Worm (Caenorhabditis elegans): ENCODE data around the gene cdh-4.
A peak's percentile ranks its signal among the peaks of the same experiment; 100 is the strongest.

DNA sequence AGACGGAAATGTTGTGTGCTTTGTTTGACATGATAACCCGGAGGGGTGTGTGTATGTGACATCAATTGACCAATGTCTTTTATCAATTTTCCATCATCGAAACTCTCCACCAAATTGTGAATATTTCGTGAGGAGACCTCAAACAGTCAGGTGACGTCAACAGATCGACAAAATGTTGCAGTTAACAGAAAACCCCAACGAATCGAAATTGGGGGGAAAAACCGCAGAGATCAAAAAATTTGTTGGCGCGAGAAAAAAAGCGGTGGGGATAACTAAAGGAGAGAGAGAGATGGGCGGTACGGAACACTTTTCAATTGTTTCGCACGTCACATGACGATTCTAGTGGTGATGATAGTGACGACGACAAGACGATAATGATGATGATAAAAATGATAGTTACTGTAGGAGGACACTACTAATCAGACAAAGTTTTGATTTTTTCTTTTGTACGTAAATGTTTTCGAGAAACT, 25.6 kb upstream of the cdh-4 start:
- TF ChIP-seq efl-1 (optimal IDR thresholded peaks at IDR 0.05) (peak in 1 of 2 experiments; percentile 12), efl-1 (GFP tag; optimal IDR thresholded peaks at IDR 0.05 in 1 of 2) (peak in 1 of 2 experiments; percentile 22), egl-13 (tag; optimal IDR thresholded peaks at IDR 0.05) (no peak), hlh-17 (GFP tag; optimal IDR thresholded peaks at IDR 0.05; ENCODE audit: borderline replicate concordance) (no peak), pag-3 (tag; optimal IDR thresholded peaks at IDR 0.05; ENCODE audit: borderline replicate concordance, insufficient read depth) (peak; percentile 12), nhr-90 (tag; optimal IDR thresholded peaks at IDR 0.05; ENCODE audit: poor library complexity) (peak; percentile 78), lir-3 (tag; optimal IDR thresholded peaks at IDR 0.05; ENCODE audit: poor library complexity) (no peak), unc-62 (GFP tag; optimal IDR thresholded peaks at IDR 0.05) (no peak), efl-3 (GFP tag; optimal IDR thresholded peaks at IDR 0.05) (no peak)
